Fruit fly (Drosophila melanogaster): ENCODE measurements around the gene CG1983.

DNA sequence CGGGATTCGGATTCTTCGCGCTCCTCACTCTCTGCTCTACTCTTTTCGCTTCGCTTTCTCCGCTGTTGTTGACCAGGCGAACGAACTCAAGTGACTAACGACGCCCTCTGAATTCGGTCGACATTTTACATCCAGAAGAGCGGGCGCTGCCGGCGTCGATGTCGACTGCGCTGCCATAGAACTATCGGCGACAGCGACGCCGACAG, 25.3 kb upstream of the CG1983 start, which contains the start of gene CG9743:
- TF ChIP-seq Abd-B (GFP tag; optimal IDR thresholded peaks at IDR 0.05): no peak
- TF ChIP-seq psq (GFP tag; optimal IDR thresholded peaks at IDR 0.05): no peak
- no peak for TF ChIP-seq h (GFP tag; optimal IDR thresholded peaks at IDR 0.05)
- no peak for TF ChIP-seq dl (GFP tag; optimal IDR thresholded peaks at IDR 0.05; ENCODE audit: insufficient read depth in 1 of 2, partially characterized antibody in 2 of 2)
- no peak for TF ChIP-seq Rel (GFP tag; optimal IDR thresholded peaks at IDR 0.05)
- TF ChIP-seq Rel (tag; optimal IDR thresholded peaks at IDR 0.05): no peak
- TF ChIP-seq Hr78 (GFP tag; optimal IDR thresholded peaks at IDR 0.05): no peak
- no peak for TF ChIP-seq OdsH (GFP tag; optimal IDR thresholded peaks at IDR 0.05)

Data from whole organism, wandering third instar larva.